Worm (Caenorhabditis elegans) whole organism, early embryonic: ENCODE data around the gene rike-1.

ENCODE experiments used
- B0310.2 ChIP-seq: sonication (generic microtip); optimal IDR thresholded peaks from 2 replicates; lab custom pipeline; 2016; ENCODE audit warnings: mild to moderate bottlenecking, missing genetic modification characterization, missing compliant biosample characterization
- ama-1 ChIP-seq: fragments of 150-350 bp; optimal IDR thresholded peaks from 2 replicates; lab custom pipeline; 2014
- ceh-36 ChIP-seq: sonication (generic microtip); optimal IDR thresholded peaks from 2 replicates; lab custom pipeline; 2016; ENCODE audit warnings: missing genetic modification characterization, inconsistent platforms, missing compliant biosample characterization
- ets-7 ChIP-seq: sonication (generic microtip); optimal IDR thresholded peaks from 2 replicates; lab custom pipeline; 2016; ENCODE audit warnings: missing genotype, missing genetic modification characterization, missing compliant biosample characterization
- flt-1 ChIP-seq: fragments of 200-800 bp; sonication (Bioruptor generic); IDR thresholded peaks from 2 replicates; pipeline ENCODE4 v1.3.6; 2022; ENCODE audit warnings: missing genetic modification characterization, missing compliant biosample characterization
- hnd-1 ChIP-seq: sonication (generic microtip); optimal IDR thresholded peaks from 2 replicates; lab custom pipeline; 2016; ENCODE audit warnings: missing genetic modification characterization, missing compliant biosample characterization
- sea-1 ChIP-seq: fragments of 200-800 bp; sonication (Bioruptor generic); conservative IDR thresholded peaks from 2 replicates; pipeline ENCODE4 v1.3.6; 2022; ENCODE audit warnings: missing genetic modification characterization, missing compliant biosample characterization

DNA sequence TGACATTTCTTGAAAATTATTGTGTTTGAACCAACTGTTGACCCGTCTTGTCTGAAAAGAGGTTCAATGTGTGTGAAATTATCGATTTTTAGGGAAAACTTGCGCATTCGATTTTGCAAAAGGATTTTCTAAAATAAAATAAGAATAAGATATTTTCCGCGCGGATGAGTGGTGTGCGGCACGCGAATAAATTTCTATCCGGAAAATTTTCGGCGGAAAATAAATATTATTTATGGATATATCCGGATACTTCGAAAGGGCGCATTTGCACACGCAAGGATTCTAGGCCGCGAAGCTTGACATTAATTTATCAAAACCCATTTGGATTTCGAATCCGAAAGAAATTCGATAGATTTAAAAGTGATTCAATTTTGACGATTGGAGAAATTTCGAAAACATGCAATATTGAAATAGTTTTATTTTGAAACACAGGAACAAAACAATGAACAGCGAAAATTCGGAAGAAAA, at the start of gene rike-1:
- TF ChIP-seq ceh-36 (tag; lab: Kevin White, UChicago) (no peak), ama-1 (no peak), flt-1 (GFP tag; lab: Robert Waterston, UW) (no peak), sea-1 (GFP tag; lab: Robert Waterston, UW) (no peak), B0310.2 (tag; lab: Kevin White, UChicago) (no peak), ets-7 (tag; lab: Kevin White, UChicago) (no peak), hnd-1 (no peak)
